Worm (Caenorhabditis elegans) whole organism, midembryonic: Measurements from ENCODE around the gene sre-6.

Source experiments
- T22C8.4 ChIP-seq: fragments of 200-800 bp; sonication (Bioruptor generic); IDR thresholded peaks from 2 replicates; pipeline ENCODE4 v1.3.6; 2022; ENCODE audit warnings: missing genetic modification characterization, missing compliant biosample characterization
- cog-1 ChIP-seq: sonication (generic microtip); optimal IDR thresholded peaks from 2 replicates; lab custom pipeline; 2016; ENCODE audit warnings: missing genetic modification characterization, missing compliant biosample characterization
- tab-1 ChIP-seq: fragments of 200-800 bp; sonication (Bioruptor generic); IDR thresholded peaks from 2 replicates; pipeline ENCODE4 v1.3.6; 2022; ENCODE audit warnings: missing genetic modification characterization, missing compliant biosample characterization
- ztf-29 ChIP-seq: fragments of 200-800 bp; sonication (Bioruptor generic); IDR thresholded peaks from 2 replicates; pipeline ENCODE4 v1.3.6; 2022; ENCODE audit warnings: missing genetic modification reagents, missing genetic modification characterization, missing compliant biosample characterization

- TF ChIP-seq tab-1 (GFP tag; lab: Robert Waterston, UW) (no peak), cog-1 (no peak), ztf-29 (GFP tag; lab: Robert Waterston, UW) (no peak), T22C8.4 (GFP tag; lab: Robert Waterston, UW) (no peak)
Measured at ce11 chrV:10760839-10761238, 1.8 kb downstream of the sre-6 start.
